Fruit fly (Drosophila melanogaster) whole organism, embryonic: ENCODE measurements around the gene Invadolysin.
A peak's percentile ranks its signal among the peaks of the same experiment; 100 is the strongest.

ENCODE experiments used
- Adf1 ChIP-seq: fragments of 200-800 bp; sonication (Bioruptor generic); IDR thresholded peaks from 2 replicates; pipeline ENCODE4 v1.3.6; 2022; ENCODE audit warnings: missing biosample characterization, missing genetic modification characterization
- BEAF-32 ChIP-seq: fragments of 200-800 bp; sonication (Bioruptor generic); optimal IDR thresholded peaks from 3 replicates; lab custom pipeline; 2017; ENCODE audit warnings: missing biosample characterization, missing genetic modification characterization, mild to moderate bottlenecking, moderate library complexity, missing genetic modification reagents
- Bdp1 ChIP-seq: fragments of 200-800 bp; sonication (Bioruptor generic); optimal IDR thresholded peaks from 3 replicates; lab custom pipeline; 2016; ENCODE audit warnings: missing biosample characterization, missing genetic modification characterization
- CG10366 ChIP-seq: fragments of 200-800 bp; sonication (Bioruptor generic); IDR thresholded peaks from 2 replicates; pipeline ENCODE4 v1.3.6; 2022; ENCODE audit warnings: missing biosample characterization, missing genetic modification characterization
- CG12299 ChIP-seq: fragments of 200-800 bp; sonication (Bioruptor generic); optimal IDR thresholded peaks from 2 replicates; lab custom pipeline; 2018; ENCODE audit warnings: missing biosample characterization, mild to moderate bottlenecking, missing genetic modification characterization
- CG15514 ChIP-seq: fragments of 200-800 bp; sonication (Bioruptor generic); optimal IDR thresholded peaks from 3 replicates; lab custom pipeline; 2017; ENCODE audit warnings: missing biosample characterization, missing genetic modification characterization, mild to moderate bottlenecking, moderate library complexity, missing genetic modification reagents
- CG16813 ChIP-seq: fragments of 200-800 bp; sonication (Bioruptor generic); IDR thresholded peaks from 3 replicates; pipeline ENCODE4 v1.3.6; 2022; ENCODE audit warnings: missing biosample characterization, missing genetic modification characterization; ENCODE audit not compliant: partially characterized antibody
- CG18011 ChIP-seq: fragments of 200-800 bp; sonication (Bioruptor generic); optimal IDR thresholded peaks from 2 replicates; lab custom pipeline; 2017; ENCODE audit warnings: missing biosample characterization, missing genetic modification characterization, mild to moderate bottlenecking, moderate library complexity, missing genotype
- CG18764 ChIP-seq: fragments of 200-800 bp; sonication (Bioruptor generic); optimal IDR thresholded peaks from 3 replicates; lab custom pipeline; 2016; ENCODE audit warnings: missing biosample characterization, missing genetic modification characterization
- CG2889 ChIP-seq: fragments of 200-800 bp; sonication (Bioruptor generic); IDR thresholded peaks from 3 replicates; pipeline ENCODE4 v1.3.6; 2022; ENCODE audit warnings: missing biosample characterization, missing genetic modification characterization
- CG31365 ChIP-seq: fragments of 200-800 bp; sonication (Bioruptor generic); optimal IDR thresholded peaks from 2 replicates; lab custom pipeline; 2018; ENCODE audit warnings: missing biosample characterization, mild to moderate bottlenecking, missing genetic modification characterization
- CG31441 ChIP-seq: fragments of 200-800 bp; sonication (Bioruptor generic); IDR thresholded peaks from 2 replicates; pipeline ENCODE4 v1.3.6; 2022; ENCODE audit warnings: missing biosample characterization, missing genetic modification characterization
- CG34376 ChIP-seq: fragments of 200-800 bp; sonication (Bioruptor generic); optimal IDR thresholded peaks from 2 replicates; lab custom pipeline; 2018; ENCODE audit warnings: missing biosample characterization, mild to moderate bottlenecking, missing genetic modification characterization
- CG3847 ChIP-seq: fragments of 200-800 bp; sonication (Bioruptor generic); IDR thresholded peaks from 2 replicates; pipeline ENCODE4 v1.3.6; 2022; ENCODE audit warnings: missing biosample characterization, missing genetic modification characterization
- CG43689 ChIP-seq: fragments of 200-800 bp; sonication (Bioruptor generic); IDR thresholded peaks from 2 replicates; pipeline ENCODE4 v1.3.6; 2022; ENCODE audit warnings: missing biosample characterization, missing genetic modification characterization
- CG6272 ChIP-seq: fragments of 200-800 bp; sonication (Bioruptor generic); IDR thresholded peaks from 2 replicates; pipeline ENCODE4 v1.3.6; 2022; ENCODE audit warnings: missing biosample characterization, missing genetic modification characterization
- CG7372 ChIP-seq: fragments of 200-800 bp; sonication (Bioruptor generic); IDR thresholded peaks from 2 replicates; pipeline ENCODE4 v1.3.6; 2022; ENCODE audit warnings: missing biosample characterization, missing genetic modification characterization
- CG7556 ChIP-seq: fragments of 200-800 bp; sonication (Bioruptor generic); optimal IDR thresholded peaks from 2 replicates; lab custom pipeline; 2017; ENCODE audit warnings: missing biosample characterization, mild to moderate bottlenecking, missing genetic modification characterization
- CG7963 ChIP-seq: fragments of 200-800 bp; sonication (Bioruptor generic); IDR thresholded peaks from 3 replicates; pipeline ENCODE4 v1.3.6; 2022; ENCODE audit warnings: missing biosample characterization, missing genetic modification characterization; ENCODE audit not compliant: partially characterized antibody
- CG8944 ChIP-seq: fragments of 200-800 bp; sonication (Bioruptor generic); optimal IDR thresholded peaks from 3 replicates; lab custom pipeline; 2016; ENCODE audit warnings: missing biosample characterization, missing genetic modification characterization
- CG9817 ChIP-seq: fragments of 200-800 bp; sonication (Bioruptor generic); optimal IDR thresholded peaks from 2 replicates; lab custom pipeline; 2018; ENCODE audit warnings: missing biosample characterization, mild to moderate bottlenecking, missing genetic modification characterization, moderate library complexity
- Dip3 ChIP-seq: fragments of 200-800 bp; sonication (Bioruptor generic); optimal IDR thresholded peaks from 3 replicates; lab custom pipeline; 2016; ENCODE audit warnings: missing biosample characterization, missing genetic modification characterization
- Dref ChIP-seq: fragments of 200-800 bp; sonication (Bioruptor generic); IDR thresholded peaks from 2 replicates; pipeline ENCODE4 v1.3.6; 2022; ENCODE audit warnings: missing biosample characterization, missing genetic modification characterization
- Meics ChIP-seq: fragments of 200-800 bp; sonication (Bioruptor generic); optimal IDR thresholded peaks from 2 replicates; lab custom pipeline; 2017; ENCODE audit warnings: missing biosample characterization, mild to moderate bottlenecking, missing genetic modification characterization
- Nf-YA ChIP-seq: fragments of 200-800 bp; sonication (Bioruptor generic); IDR thresholded peaks from 2 replicates; pipeline ENCODE4 v1.3.6; 2022; ENCODE audit warnings: missing biosample characterization, missing genetic modification characterization
- Nf-YC ChIP-seq: fragments of 200-800 bp; optimal IDR thresholded peaks from 3 replicates; lab custom pipeline; 2019; ENCODE audit warnings: missing biosample characterization, mild to moderate bottlenecking, missing genetic modification characterization, moderate library complexity
- Optix ChIP-seq: fragments of 200-800 bp; sonication (Bioruptor generic); IDR thresholded peaks from 3 replicates; pipeline ENCODE4 v1.3.6; 2022; ENCODE audit warnings: missing biosample characterization, missing genetic modification characterization
- PHDP ChIP-seq: fragments of 200-800 bp; sonication (Bioruptor generic); optimal IDR thresholded peaks from 3 replicates; lab custom pipeline; 2018; ENCODE audit warnings: missing biosample characterization, mild to moderate bottlenecking, missing genetic modification characterization, moderate library complexity
- Sin3A ChIP-seq: fragments of >200 bp; optimal IDR thresholded peaks from 2 replicates; lab custom pipeline; 2018
- Stat92E ChIP-seq, 3 experiments: fragments of >200 bp in 2 of 3; fragments of 200-800 bp in 1 of 3; sonication (Bioruptor generic) in 1 of 3; optimal IDR thresholded peaks; 2 replicates each; lab custom pipeline; 2017 to 2019; ENCODE audit warnings: missing biosample characterization in 3 of 3, missing genetic modification characterization in 3 of 3, mild to moderate bottlenecking in 1 of 3, moderate library complexity in 1 of 3
- Usf ChIP-seq: fragments of 200-800 bp; sonication (Bioruptor generic); optimal IDR thresholded peaks from 2 replicates; lab custom pipeline; 2017; ENCODE audit warnings: missing genotype, missing biosample characterization, missing genetic modification characterization
- Xrp1 ChIP-seq: fragments of 200-800 bp; sonication (Bioruptor generic); IDR thresholded peaks from 2 replicates; pipeline ENCODE4 v1.3.6; 2022; ENCODE audit warnings: missing biosample characterization, missing genetic modification characterization
- abd-A ChIP-seq: fragments of 200-800 bp; sonication (Bioruptor generic); optimal IDR thresholded peaks from 3 replicates; lab custom pipeline; 2019; ENCODE audit warnings: missing biosample characterization, mild to moderate bottlenecking, missing genetic modification characterization, moderate library complexity
- az2 ChIP-seq: fragments of 200-800 bp; sonication (Bioruptor generic); optimal IDR thresholded peaks from 3 replicates; lab custom pipeline; 2016; ENCODE audit warnings: missing biosample characterization, missing genetic modification characterization
- cad ChIP-seq: fragments of >200 bp; optimal IDR thresholded peaks from 2 replicates; lab custom pipeline; 2017; ENCODE audit warnings: missing biosample characterization, missing genetic modification characterization
- fd102C ChIP-seq: fragments of 200-800 bp; sonication (Bioruptor generic); optimal IDR thresholded peaks from 2 replicates; lab custom pipeline; 2018; ENCODE audit warnings: missing biosample characterization, mild to moderate bottlenecking, missing genetic modification characterization, moderate library complexity
- gce ChIP-seq: fragments of 200-800 bp; sonication (Bioruptor generic); IDR thresholded peaks from 3 replicates; pipeline ENCODE4 v1.3.6; 2022; ENCODE audit warnings: missing biosample characterization, missing genetic modification characterization
- kah ChIP-seq: fragments of 200-800 bp; sonication (Bioruptor generic); optimal IDR thresholded peaks from 2 replicates; lab custom pipeline; 2018; ENCODE audit warnings: missing biosample characterization, mild to moderate bottlenecking, missing genetic modification characterization
- ken ChIP-seq: fragments of 200-800 bp; sonication (Bioruptor generic); IDR thresholded peaks from 3 replicates; pipeline ENCODE4 v1.3.6; 2022; ENCODE audit warnings: missing biosample characterization, missing genetic modification characterization
- lola ChIP-seq, 3 experiments: fragments of >200 bp in 2 of 3; fragments of 200-800 bp in 1 of 3; sonication (Bioruptor generic) in 1 of 3; optimal IDR thresholded peaks; 2 replicates each; lab custom pipeline; 2017 to 2019; ENCODE audit warnings: missing biosample characterization in 3 of 3, missing genetic modification characterization in 3 of 3, mild to moderate bottlenecking in 1 of 3, moderate library complexity in 1 of 3
- lov ChIP-seq, 2 experiments: fragments of 200-800 bp in 1 of 2; fragments of >200 bp in 1 of 2; sonication (Bioruptor generic) in 1 of 2; IDR thresholded peaks in 1 of 2; optimal IDR thresholded peaks in 1 of 2; 2 replicates in 1 of 2; 3 replicates in 1 of 2; pipeline versions ENCODE4 v1.3.6 to Lab custom; 2017 to 2022; ENCODE audit warnings: missing biosample characterization in 1 of 2, missing genetic modification characterization in 1 of 2
- nmo ChIP-seq: fragments of 200-800 bp; sonication (Bioruptor generic); optimal IDR thresholded peaks from 2 replicates; lab custom pipeline; 2018; ENCODE audit warnings: missing biosample characterization, mild to moderate bottlenecking, missing genetic modification characterization, moderate library complexity
- psq ChIP-seq: fragments of 200-800 bp; sonication (Bioruptor generic); optimal IDR thresholded peaks from 2 replicates; lab custom pipeline; 2017; ENCODE audit warnings: missing biosample characterization, missing genetic modification characterization
- ro ChIP-seq: fragments of 200-800 bp; sonication (Bioruptor generic); IDR thresholded peaks from 2 replicates; pipeline ENCODE4 v1.3.6; 2022; ENCODE audit warnings: missing biosample characterization, missing genetic modification characterization
- sisA ChIP-seq: fragments of 200-800 bp; sonication (Bioruptor generic); IDR thresholded peaks from 2 replicates; pipeline ENCODE4 v1.3.6; 2022; ENCODE audit warnings: missing biosample characterization, missing genetic modification characterization
- slou ChIP-seq: fragments of 200-800 bp; sonication (Bioruptor generic); optimal IDR thresholded peaks from 3 replicates; lab custom pipeline; 2016; ENCODE audit warnings: missing biosample characterization, missing genetic modification characterization
- sob ChIP-seq: fragments of 200-800 bp; sonication (Bioruptor generic); IDR thresholded peaks from 2 replicates; pipeline ENCODE4 v1.3.6; 2022; ENCODE audit warnings: missing biosample characterization, missing genetic modification characterization
- tap ChIP-seq: fragments of 200-800 bp; optimal IDR thresholded peaks from 3 replicates; lab custom pipeline; 2019; ENCODE audit warnings: missing biosample characterization, mild to moderate bottlenecking, missing genetic modification characterization, moderate library complexity
- tll ChIP-seq, 2 experiments: fragments of 200-800 bp in 1 of 2; fragments of >200 bp in 1 of 2; sonication (Bioruptor generic) in 1 of 2; optimal IDR thresholded peaks; 2 replicates each; lab custom pipeline; 2017 to 2019; ENCODE audit warnings: missing biosample characterization in 2 of 2, missing genetic modification characterization in 2 of 2, mild to moderate bottlenecking in 1 of 2, moderate library complexity in 1 of 2
- unpg ChIP-seq: fragments of 200-800 bp; sonication (Bioruptor generic); optimal IDR thresholded peaks from 3 replicates; lab custom pipeline; 2018; ENCODE audit warnings: missing biosample characterization, mild to moderate bottlenecking, missing genetic modification characterization, moderate library complexity
- zf30C ChIP-seq: fragments of 200-800 bp; sonication (Bioruptor generic); optimal IDR thresholded peaks from 3 replicates; lab custom pipeline; 2018; ENCODE audit warnings: missing biosample characterization, mild to moderate bottlenecking, missing genetic modification characterization

Invadolysin gene

dm6 chr3R:10203554-10203953 is 59.1 kb downstream of the Invadolysin start (continued):
- peak; percentile 46; the same call in 1 of the 2 replicates for TF ChIP-seq Xrp1
- TF ChIP-seq CG12299 (tag; lab: Kevin White, UChicago): no peak
- TF ChIP-seq Dip3 (GFP tag; lab: Kevin White, UChicago): no peak
- no peak for TF ChIP-seq CG7963 (GFP tag; lab: Robert Waterston, UW)
- TF ChIP-seq psq: no peak
- no peak for TF ChIP-seq Nf-YC
- TF ChIP-seq BEAF-32 (GFP tag; lab: Kevin White, UChicago): no peak
- peak; percentile 24 for TF ChIP-seq CG18764 (GFP tag; lab: Kevin White, UChicago)
- no peak for TF ChIP-seq sisA
- no peak for TF ChIP-seq Adf1
- no peak for TF ChIP-seq CG10366
- no peak for TF ChIP-seq ken (GFP tag; lab: Robert Waterston, UW)
- TF ChIP-seq abd-A: no peak
- TF ChIP-seq lov (optimal IDR thresholded peaks at IDR 0.05; lab: Kevin White, UChicago): no peak
- 0 out of 3 replicates have a peak, but pooled peaks have one; percentile 46 for TF ChIP-seq lov (GFP tag; IDR thresholded peaks at IDR 0.05; lab: Robert Waterston, UW)
- no peak for TF ChIP-seq CG8944
- TF ChIP-seq cad: no peak
- peak; percentile 20; the same call in 1 of the 2 replicates for TF ChIP-seq sob (GFP tag; lab: Robert Waterston, UW)
- TF ChIP-seq CG7372 (GFP tag; lab: Robert Waterston, UW): 0 out of 2 replicates have a peak, but pooled peaks have one; percentile 12
- TF ChIP-seq CG43689: no peak
- TF ChIP-seq CG9817 (tag; lab: Kevin White, UChicago): no peak
- no peak for TF ChIP-seq slou (GFP tag; lab: Kevin White, UChicago)
- TF ChIP-seq tll (GFP tag; optimal IDR thresholded peaks at IDR 0.05; lab: Kevin White, UChicago): no peak
- TF ChIP-seq lola (GFP tag; optimal IDR thresholded peaks at IDR 0.05; lab: Kevin White, UChicago): no peak
- no peak for TF ChIP-seq CG15514 (GFP tag; lab: Kevin White, UChicago)
- TF ChIP-seq Optix (GFP tag; lab: Robert Waterston, UW): no peak
- TF ChIP-seq CG31441 (GFP tag; lab: Robert Waterston, UW): peak; percentile 33; the same call in 1 of the 2 replicates
- no peak for TF ChIP-seq gce (GFP tag; lab: Robert Waterston, UW)
- TF ChIP-seq zf30C (GFP tag; lab: Kevin White, UChicago): no peak
- TF ChIP-seq CG18011 (GFP tag; lab: Kevin White, UChicago): no peak
- no peak for TF ChIP-seq CG7556
- TF ChIP-seq CG16813 (GFP tag; lab: Robert Waterston, UW): no peak
- no peak for TF ChIP-seq CG34376 (GFP tag; lab: Kevin White, UChicago)
- peak; percentile 49 for TF ChIP-seq PHDP (tag; lab: Kevin White, UChicago)
- no peak for TF ChIP-seq ro (GFP tag; lab: Robert Waterston, UW)
- TF ChIP-seq az2: peak; percentile 9
- no peak for TF ChIP-seq Nf-YA (GFP tag; lab: Robert Waterston, UW)
- no peak for TF ChIP-seq Stat92E (GFP tag; optimal IDR thresholded peaks at IDR 0.05; lab: Kevin White, UChicago)
- TF ChIP-seq CG3847: 0 out of 2 replicates have a peak, but pooled peaks have one; percentile 21
- no peak for TF ChIP-seq CG6272
- no peak for TF ChIP-seq Usf
- TF ChIP-seq Bdp1 (GFP tag; lab: Kevin White, UChicago): no peak
- TF ChIP-seq unpg (GFP tag; lab: Kevin White, UChicago): peak; percentile 56
- no peak for TF ChIP-seq Sin3A
- TF ChIP-seq CG2889 (GFP tag; lab: Robert Waterston, UW): no peak
- TF ChIP-seq CG31365 (tag; lab: Kevin White, UChicago): no peak
- TF ChIP-seq Meics (GFP tag; lab: Kevin White, UChicago): peak; percentile 33
- TF ChIP-seq fd102C (GFP tag; lab: Kevin White, UChicago): no peak
- no peak for TF ChIP-seq tap (tag; lab: Kevin White, UChicago)
- no peak for TF ChIP-seq Dref (GFP tag; lab: Robert Waterston, UW)
- TF ChIP-seq nmo (GFP tag; lab: Kevin White, UChicago): peak; percentile 17
- TF ChIP-seq kah (GFP tag; lab: Kevin White, UChicago): peak; percentile 8
